Fruit fly (Drosophila melanogaster) whole organism, larva: ENCODE data around the gene CG31775.
"Not testable (repeated sequence)": the region's sequence is repeated elsewhere in the genome, so short reads cannot be mapped to it uniquely, and the experiment has no call there.

Source experiments
- noc ChIP-seq: fragments of 200-800 bp; sonication (Bioruptor generic); optimal IDR thresholded peaks from 3 replicates; lab custom pipeline; 2019; ENCODE audit warnings: missing biosample characterization, mild to moderate bottlenecking, missing genetic modification characterization, moderate library complexity

CG31775 gene

dm6 chr2L:14737669-14738068 is at the start of gene CG31775:
CG31775 (minus strand) TSS chr2L:14737769.
- TF ChIP-seq noc, result not testable (repeated sequence)

dm6 chr2L:14784498-14784897 is 46.9 kb upstream of the CG31775 start, which contains the start of gene CG18636:
CG18636 (minus strand) TSS chr2L:14784598.
- no peak for TF ChIP-seq noc

- no peak for TF ChIP-seq noc
Observed at dm6 chr2L:14774713-14775112, 37.1 kb upstream of the CG31775 start, which contains the start of gene CG4650. CG4650 (minus strand) TSS chr2L:14774981.

- no peak for TF ChIP-seq noc
Observed at dm6 chr2L:14765608-14766007, 28.0 kb upstream of the CG31775 start, which contains the start of gene CG4701. CG4701 (plus strand) TSS chr2L:14765908.

- TF ChIP-seq noc, result no peak
Observed at dm6 chr2L:14762465-14762864, 24.9 kb upstream of the CG31775 start, which contains the start of gene CSN1a. CSN1a (plus strand) TSS chr2L:14762765.

dm6 chr2L:14760467-14760866 is 22.9 kb upstream of the CG31775 start, which contains the start of gene CG4691:
CG4691 (plus strand) TSS chr2L:14760767.
- no peak for TF ChIP-seq noc

- no peak for TF ChIP-seq noc
Observed at dm6 chr2L:14746068-14746467, 8.5 kb upstream of the CG31775 start.

- no peak for TF ChIP-seq noc
Observed at dm6 chr2L:14745068-14745467, 7.5 kb upstream of the CG31775 start, which contains the start of gene CG42587. CG42587 (minus strand) TSS chr2L:14745210.

dm6 chr2L:14744121-14744520 is 6.6 kb upstream of the CG31775 start, which contains the start of gene CG42681:
CG42681 (plus strand) TSS chr2L:14744421.
- no peak for TF ChIP-seq noc

dm6 chr2L:14743337-14743736 is 5.8 kb upstream of the CG31775 start:
- no peak for TF ChIP-seq noc

dm6 chr2L:14742893-14743292 is 5.3 kb upstream of the CG31775 start, which contains the start of gene CG34166:
CG34166 (plus strand) TSS chr2L:14743193.
- TF ChIP-seq noc, result not testable (repeated sequence)

dm6 chr2L:14741740-14742139 is 4.2 kb upstream of the CG31775 start, which contains the start of gene CG42586:
CG42586 (minus strand) TSS chr2L:14741840.
- TF ChIP-seq noc, result not testable (repeated sequence)

- TF ChIP-seq noc, result not testable (repeated sequence)
Observed at dm6 chr2L:14739614-14740013, 2.0 kb upstream of the CG31775 start, which contains the start of gene CG42585. CG42585 (plus strand) TSS chr2L:14739914.

- not testable (repeated sequence) for TF ChIP-seq noc
Observed at dm6 chr2L:14735543-14735942, 2.0 kb downstream of the CG31775 start, which contains the start of gene CG31835. CG31835 (plus strand) TSS chr2L:14735843.

- no peak for TF ChIP-seq noc
Observed at dm6 chr2L:14730077-14730476, 7.5 kb downstream of the CG31775 start, which contains the start of gene CG42685. CG42685 (minus strand) TSS chr2L:14730177.

dm6 chr2L:14713467-14713866 is 24.1 kb downstream of the CG31775 start, which contains the start of gene CG34165:
CG34165 (plus strand) TSS chr2L:14713750.
- TF ChIP-seq noc, result no peak

- no peak for TF ChIP-seq noc
Observed at dm6 chr2L:14712245-14712644, 25.3 kb downstream of the CG31775 start, which contains the start of gene CG15282. CG15282 (plus strand) TSS chr2L:14712471.

dm6 chr2L:14706194-14706593 is 31.4 kb downstream of the CG31775 start:
- no peak for TF ChIP-seq noc
